Worm (Caenorhabditis elegans): ENCODE data around the gene tomm-7.

DNA sequence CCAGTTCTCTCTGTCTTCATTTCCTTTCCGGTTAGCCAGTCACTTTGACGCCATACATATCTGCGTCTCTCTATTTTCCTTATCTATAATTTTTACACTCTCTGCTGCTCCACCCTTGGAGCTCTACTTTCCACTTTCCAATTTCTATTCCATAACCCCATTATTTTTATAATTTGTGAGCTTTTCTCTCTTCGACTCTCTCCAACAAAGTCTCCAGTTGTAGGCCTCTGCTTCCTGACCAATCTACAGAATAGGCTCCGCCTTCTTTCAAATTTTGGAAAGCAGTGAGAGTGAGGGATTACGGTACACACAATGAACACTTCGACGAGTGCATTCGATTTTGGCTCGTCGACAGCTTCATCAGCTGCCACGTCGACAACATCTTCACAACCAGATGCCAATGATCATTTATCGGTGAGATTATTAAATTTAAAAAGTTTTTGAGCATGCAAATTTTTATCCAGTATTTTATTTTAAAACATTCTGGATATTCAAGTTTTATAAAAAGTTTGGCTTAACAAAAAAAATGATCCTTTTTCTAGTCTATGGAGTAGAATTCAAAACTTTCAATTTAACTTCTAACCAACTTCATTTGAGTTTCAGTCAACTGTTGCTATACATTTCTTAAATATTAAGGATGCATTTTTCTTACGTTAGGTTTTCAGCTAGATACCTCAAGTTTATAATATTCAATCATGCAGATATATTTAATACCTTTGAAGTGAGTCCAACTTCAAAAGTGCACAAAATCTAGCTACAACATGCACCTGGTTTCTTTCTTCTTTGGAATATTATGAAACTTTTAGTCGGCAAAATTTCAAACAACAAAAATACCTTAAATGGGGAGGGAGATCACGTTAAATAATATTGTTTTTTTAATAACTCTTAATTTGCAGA, 45.0 kb upstream of the tomm-7 start, which contains the start of gene egl-5:
- TF ChIP-seq blmp-1 (tag; optimal IDR thresholded peaks at IDR 0.05) = no peak
- TF ChIP-seq zag-1 (tag; optimal IDR thresholded peaks at IDR 0.05) = no peak
- TF ChIP-seq ztf-4 (tag; optimal IDR thresholded peaks at IDR 0.05) = no peak
- TF ChIP-seq nhr-12 (tag; optimal IDR thresholded peaks at IDR 0.05) = no peak
- no peak for TF ChIP-seq nhr-77 (tag; optimal IDR thresholded peaks at IDR 0.05)
- no peak for TF ChIP-seq ceh-8 (GFP tag; optimal IDR thresholded peaks at IDR 0.05)
- no peak for TF ChIP-seq lin-13 (GFP tag; optimal IDR thresholded peaks at IDR 0.05)
- no peak for TF ChIP-seq nhr-20 (tag; optimal IDR thresholded peaks at IDR 0.05)
